Fruit fly (Drosophila melanogaster) whole organism, embryonic: ENCODE measurements around the gene qtc.

Source experiments
- Aef1 ChIP-seq: fragments of 200-800 bp; sonication (Bioruptor generic); IDR thresholded peaks from 3 replicates; pipeline ENCODE4 v1.3.6; 2022; ENCODE audit warnings: missing biosample characterization, missing genetic modification characterization
- C15 ChIP-seq: fragments of 200-800 bp; sonication (Bioruptor generic); IDR thresholded peaks from 3 replicates; pipeline ENCODE4 v1.3.6; 2022; ENCODE audit warnings: missing biosample characterization, missing genetic modification characterization
- CG1024 ChIP-seq: fragments of 200-800 bp; sonication (Bioruptor generic); IDR thresholded peaks from 2 replicates; pipeline ENCODE4 v1.3.6; 2022; ENCODE audit warnings: missing biosample characterization, missing genetic modification characterization
- CG10431 ChIP-seq: fragments of 200-800 bp; sonication (Bioruptor generic); optimal IDR thresholded peaks from 3 replicates; lab custom pipeline; 2018; ENCODE audit warnings: missing biosample characterization, mild to moderate bottlenecking, missing genetic modification characterization
- CG11093 ChIP-seq: fragments of 200-800 bp; sonication (Bioruptor generic); IDR thresholded peaks from 3 replicates; pipeline ENCODE4 v1.3.6; 2022; ENCODE audit warnings: missing biosample characterization, missing genetic modification characterization
- CG11560 ChIP-seq: fragments of 200-800 bp; sonication (Bioruptor generic); IDR thresholded peaks from 3 replicates; pipeline ENCODE4 v1.3.6; 2022; ENCODE audit warnings: missing biosample characterization, missing genetic modification characterization
- CG12659 ChIP-seq: fragments of 200-800 bp; sonication (Bioruptor generic); optimal IDR thresholded peaks from 3 replicates; lab custom pipeline; 2017; ENCODE audit warnings: mild to moderate bottlenecking, missing biosample characterization, missing genetic modification reagents, missing genetic modification characterization
- CG12942 ChIP-seq: fragments of 200-800 bp; sonication (Bioruptor generic); optimal IDR thresholded peaks from 3 replicates; lab custom pipeline; 2016; ENCODE audit warnings: missing biosample characterization, missing genetic modification characterization
- CG13296 ChIP-seq: fragments of 200-800 bp; sonication (Bioruptor generic); optimal IDR thresholded peaks from 3 replicates; lab custom pipeline; 2018; ENCODE audit warnings: missing biosample characterization, mild to moderate bottlenecking, missing genetic modification characterization
- CG1529 ChIP-seq: fragments of 200-800 bp; sonication (Bioruptor generic); optimal IDR thresholded peaks from 3 replicates; lab custom pipeline; 2018; ENCODE audit warnings: missing biosample characterization, missing genetic modification characterization
- CG15479 ChIP-seq: fragments of 200-800 bp; sonication (Bioruptor generic); optimal IDR thresholded peaks from 3 replicates; lab custom pipeline; 2019; ENCODE audit warnings: missing biosample characterization, mild to moderate bottlenecking, missing genetic modification characterization, moderate library complexity
- CG16863 ChIP-seq: fragments of 200-800 bp; sonication (Bioruptor generic); optimal IDR thresholded peaks from 3 replicates; lab custom pipeline; 2016; ENCODE audit warnings: missing biosample characterization, missing genetic modification characterization
- CG17359 ChIP-seq: fragments of 200-800 bp; sonication (Bioruptor generic); optimal IDR thresholded peaks from 3 replicates; lab custom pipeline; 2018; ENCODE audit warnings: missing biosample characterization, mild to moderate bottlenecking, missing genetic modification characterization, moderate library complexity
- CG18262 ChIP-seq: fragments of 200-800 bp; optimal IDR thresholded peaks from 3 replicates; lab custom pipeline; 2019; ENCODE audit warnings: missing biosample characterization, mild to moderate bottlenecking, missing genetic modification characterization, moderate library complexity
- CG3726 ChIP-seq: fragments of 200-800 bp; sonication (Bioruptor generic); IDR thresholded peaks from 3 replicates; pipeline ENCODE4, ENCODE4 v1.3.6; 2022; ENCODE audit warnings: missing biosample characterization, missing genetic modification characterization
- CG4282 ChIP-seq: fragments of 200-800 bp; sonication (Bioruptor generic); optimal IDR thresholded peaks from 2 replicates; lab custom pipeline; 2016; ENCODE audit warnings: missing biosample characterization, missing genetic modification characterization
- CG43689 ChIP-seq: fragments of 200-800 bp; sonication (Bioruptor generic); IDR thresholded peaks from 2 replicates; pipeline ENCODE4 v1.3.6; 2022; ENCODE audit warnings: missing biosample characterization, missing genetic modification characterization
- CG4707 ChIP-seq: fragments of 200-800 bp; sonication (Bioruptor generic); optimal IDR thresholded peaks from 2 replicates; lab custom pipeline; 2018; ENCODE audit warnings: missing biosample characterization, mild to moderate bottlenecking, missing genetic modification characterization, moderate library complexity
- CG4854 ChIP-seq: fragments of 200-800 bp; sonication (Bioruptor generic); optimal IDR thresholded peaks from 2 replicates; lab custom pipeline; 2016; ENCODE audit warnings: missing biosample characterization, missing genetic modification characterization, inconsistent platforms
- CG6175 ChIP-seq: fragments of 200-800 bp; sonication (Bioruptor generic); IDR thresholded peaks from 3 replicates; pipeline ENCODE4 v1.3.6; 2022; ENCODE audit warnings: missing biosample characterization, missing genetic modification characterization
- CG8924 ChIP-seq: fragments of 200-800 bp; optimal IDR thresholded peaks from 3 replicates; lab custom pipeline; 2019; ENCODE audit warnings: missing biosample characterization, mild to moderate bottlenecking, missing genetic modification characterization, moderate library complexity
- CG8944 ChIP-seq: fragments of 200-800 bp; sonication (Bioruptor generic); optimal IDR thresholded peaks from 3 replicates; lab custom pipeline; 2016; ENCODE audit warnings: missing biosample characterization, missing genetic modification characterization
- CG9876 ChIP-seq: fragments of 200-800 bp; sonication (Bioruptor generic); optimal IDR thresholded peaks from 2 replicates; lab custom pipeline; 2016; ENCODE audit warnings: missing biosample characterization, missing genetic modification characterization
- Fer1 ChIP-seq: fragments of 200-800 bp; sonication (Bioruptor generic); optimal IDR thresholded peaks from 2 replicates; lab custom pipeline; 2017; ENCODE audit warnings: missing biosample characterization, mild to moderate bottlenecking, missing genetic modification characterization
- Med ChIP-seq: fragments of 200-800 bp; sonication (Bioruptor generic); peaks from one replicate; lab custom pipeline; 2016; ENCODE audit warnings: missing biosample characterization, missing genetic modification characterization, mild to moderate bottlenecking, inconsistent platforms, moderate library complexity
- NK7.1 ChIP-seq: fragments of 200-800 bp; sonication (Bioruptor generic); optimal IDR thresholded peaks from 3 replicates; lab custom pipeline; 2016; ENCODE audit warnings: missing biosample characterization, missing genetic modification characterization
- Ptx1 ChIP-seq: fragments of 200-800 bp; sonication (Bioruptor generic); IDR thresholded peaks from 2 replicates; pipeline ENCODE4 v1.3.6; 2022; ENCODE audit warnings: missing biosample characterization, missing genetic modification characterization
- Ravus ChIP-seq: fragments of 200-800 bp; sonication (Bioruptor generic); IDR thresholded peaks from 2 replicates; pipeline ENCODE4 v1.3.6; 2022; ENCODE audit warnings: missing biosample characterization, missing genetic modification characterization
- Stat92E ChIP-seq, 3 experiments: fragments of >200 bp in 2 of 3; fragments of 200-800 bp in 1 of 3; sonication (Bioruptor generic) in 1 of 3; optimal IDR thresholded peaks; 2 replicates each; lab custom pipeline; 2017 to 2019; ENCODE audit warnings: missing biosample characterization in 3 of 3, missing genetic modification characterization in 3 of 3, mild to moderate bottlenecking in 1 of 3, moderate library complexity in 1 of 3
- chif ChIP-seq, 2 experiments: fragments of 200-800 bp; sonication (Bioruptor generic); optimal IDR thresholded peaks; 3 replicates each; lab custom pipeline; 2016; ENCODE audit warnings: missing biosample characterization in 2 of 2, missing genetic modification characterization in 2 of 2
- cwo ChIP-seq: fragments of 200-800 bp; sonication (Bioruptor generic); optimal IDR thresholded peaks from 3 replicates; lab custom pipeline; 2017; ENCODE audit warnings: missing biosample characterization, missing genetic modification characterization, mild to moderate bottlenecking, moderate library complexity, missing genetic modification reagents
- dati ChIP-seq: fragments of 200-800 bp; sonication (Bioruptor generic); IDR thresholded peaks from 2 replicates; pipeline ENCODE4 v1.3.6; 2022; ENCODE audit warnings: missing biosample characterization, missing genetic modification characterization
- dimm ChIP-seq: fragments of 200-800 bp; sonication (Bioruptor generic); IDR thresholded peaks from 2 replicates; pipeline ENCODE4 v1.3.6; 2022; ENCODE audit warnings: missing biosample characterization, missing genetic modification characterization
- dmrt99B ChIP-seq: fragments of 200-800 bp; sonication (Bioruptor generic); optimal IDR thresholded peaks from 2 replicates; lab custom pipeline; 2018; ENCODE audit warnings: missing biosample characterization, mild to moderate bottlenecking, missing genetic modification characterization, moderate library complexity
- fd102C ChIP-seq: fragments of 200-800 bp; sonication (Bioruptor generic); optimal IDR thresholded peaks from 2 replicates; lab custom pipeline; 2018; ENCODE audit warnings: missing biosample characterization, mild to moderate bottlenecking, missing genetic modification characterization, moderate library complexity
- gro ChIP-seq: fragments of 200-800 bp; sonication (Bioruptor generic); optimal IDR thresholded peaks from 2 replicates; lab custom pipeline; 2016; ENCODE audit warnings: missing biosample characterization, missing genetic modification characterization
- gsb ChIP-seq: fragments of 200-800 bp; sonication (Bioruptor generic); IDR thresholded peaks from 2 replicates; pipeline ENCODE4 v1.3.6; 2022; ENCODE audit warnings: missing biosample characterization, missing genetic modification characterization
- ind ChIP-seq: fragments of 200-800 bp; sonication (Bioruptor generic); optimal IDR thresholded peaks from 3 replicates; lab custom pipeline; 2016; ENCODE audit warnings: missing biosample characterization, missing genetic modification characterization
- inv ChIP-seq: fragments of 200-800 bp; sonication (Bioruptor generic); IDR thresholded peaks from 2 replicates; pipeline ENCODE4 v1.3.6; 2022; ENCODE audit warnings: missing biosample characterization, missing genetic modification characterization; ENCODE audit not compliant: partially characterized antibody
- kay ChIP-seq: fragments of 200-800 bp; sonication (Bioruptor generic); optimal IDR thresholded peaks from 2 replicates; lab custom pipeline; 2016; ENCODE audit warnings: missing biosample characterization, missing genetic modification characterization
- org-1 ChIP-seq: fragments of 200-800 bp; sonication (Bioruptor generic); optimal IDR thresholded peaks from 2 replicates; lab custom pipeline; 2017; ENCODE audit warnings: missing biosample characterization, missing genetic modification characterization
- peb ChIP-seq: fragments of 200-800 bp; sonication (Bioruptor generic); IDR thresholded peaks from 2 replicates; pipeline ENCODE4 v1.3.6; 2022; ENCODE audit warnings: missing biosample characterization, missing genetic modification characterization
- phol ChIP-seq: fragments of 200-800 bp; sonication (Bioruptor generic); optimal IDR thresholded peaks from 3 replicates; lab custom pipeline; 2018; ENCODE audit warnings: missing biosample characterization, mild to moderate bottlenecking, missing genetic modification characterization, moderate library complexity
- pnt ChIP-seq: fragments of 200-800 bp; sonication (Bioruptor generic); optimal IDR thresholded peaks from 3 replicates; lab custom pipeline; 2016; ENCODE audit warnings: missing biosample characterization, missing genetic modification characterization
- scrt ChIP-seq: fragments of 200-800 bp; sonication (Bioruptor generic); optimal IDR thresholded peaks from 2 replicates; lab custom pipeline; 2018; ENCODE audit warnings: missing biosample characterization, mild to moderate bottlenecking, missing genetic modification characterization, moderate library complexity
- sim ChIP-seq: fragments of 200-800 bp; sonication (Bioruptor generic); IDR thresholded peaks from 2 replicates; pipeline ENCODE4 v1.3.6; 2022; ENCODE audit warnings: missing biosample characterization, missing genetic modification characterization
- sima ChIP-seq: fragments of 200-800 bp; sonication (Bioruptor generic); optimal IDR thresholded peaks from 2 replicates; lab custom pipeline; 2016; ENCODE audit warnings: missing biosample characterization, missing genetic modification characterization
- so ChIP-seq: fragments of 200-800 bp; sonication (Bioruptor generic); IDR thresholded peaks from 3 replicates; pipeline ENCODE4 v1.3.6; 2022; ENCODE audit warnings: missing biosample characterization, missing genetic modification characterization
- zen2 ChIP-seq: fragments of 200-800 bp; sonication (Bioruptor generic); IDR thresholded peaks from 3 replicates; pipeline ENCODE4 v1.3.6; 2022; ENCODE audit warnings: missing biosample characterization, missing genetic modification characterization; ENCODE audit not compliant: partially characterized antibody
- zf30C ChIP-seq: fragments of 200-800 bp; sonication (Bioruptor generic); optimal IDR thresholded peaks from 3 replicates; lab custom pipeline; 2018; ENCODE audit warnings: missing biosample characterization, mild to moderate bottlenecking, missing genetic modification characterization

qtc gene

DNA sequence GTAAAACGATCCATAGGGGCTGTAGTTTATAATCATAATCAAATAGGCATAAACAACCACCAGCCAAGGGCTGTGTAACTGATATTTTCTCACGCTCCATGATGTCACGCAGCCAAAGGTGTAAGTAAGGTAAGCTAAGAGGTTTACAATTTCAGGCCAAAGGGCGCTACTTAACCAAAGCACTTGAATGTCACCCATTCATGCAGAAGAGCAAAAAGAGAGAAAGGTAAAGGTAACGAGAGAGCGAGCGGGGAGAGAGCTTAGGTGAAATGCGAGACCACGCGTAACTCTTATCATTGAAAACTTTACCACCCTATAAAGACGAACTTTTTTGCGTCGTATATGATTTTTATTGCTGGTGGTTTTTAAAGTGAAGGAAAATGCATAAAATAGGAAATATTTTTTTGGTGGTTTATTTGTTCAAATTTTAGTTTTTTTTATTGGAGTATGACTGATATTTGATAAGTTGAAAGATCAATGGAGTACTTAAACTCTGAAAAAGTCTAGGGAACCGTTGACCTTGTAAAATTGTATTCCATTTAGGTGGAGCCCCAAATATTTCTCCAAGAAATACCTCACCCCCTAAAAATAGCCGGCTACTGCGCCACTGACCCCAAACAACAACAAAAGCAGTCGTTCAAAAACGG lies 47.1 kb downstream of the qtc start (continued):
- TF ChIP-seq fd102C (GFP tag; lab: Kevin White, UChicago): no peak
- TF ChIP-seq NK7.1: peak; percentile 94
- peak; percentile 89 for TF ChIP-seq CG17359
- TF ChIP-seq C15 (GFP tag; lab: Robert Waterston, UW): peak; percentile 88
- TF ChIP-seq CG11093 (GFP tag; lab: Robert Waterston, UW): peak; percentile 86
- peak; percentile 90 for TF ChIP-seq CG6175 (GFP tag; lab: Robert Waterston, UW)
- TF ChIP-seq CG1024: peak; percentile 84
- peak in 1 of 3 experiments; percentile 67 for TF ChIP-seq Stat92E (GFP tag; optimal IDR thresholded peaks at IDR 0.05; lab: Kevin White, UChicago)
- TF ChIP-seq CG16863: peak; percentile 95
- TF ChIP-seq CG8924 (tag; lab: Kevin White, UChicago): peak; percentile 97
- peak; percentile 96 for TF ChIP-seq Fer1 (GFP tag; lab: Kevin White, UChicago)
- peak; percentile 86 for TF ChIP-seq dati
- peak; percentile 90 for TF ChIP-seq CG11560 (tag; lab: Robert Waterston, UW)
- peak; percentile 92 for TF ChIP-seq CG43689 (GFP tag; lab: Robert Waterston, UW)
- TF ChIP-seq cwo: peak; percentile 94
- peak; percentile 69 for TF ChIP-seq sima (GFP tag; lab: Kevin White, UChicago)
- TF ChIP-seq dimm (GFP tag; lab: Robert Waterston, UW): peak; percentile 82
- TF ChIP-seq CG4282 (GFP tag; lab: Kevin White, UChicago): peak; percentile 93
- peak; percentile 97 for TF ChIP-seq CG12659 (GFP tag; lab: Kevin White, UChicago)
- no peak for TF ChIP-seq inv
- TF ChIP-seq sim (GFP tag; lab: Robert Waterston, UW): peak; percentile 81
- peak; percentile 98 for TF ChIP-seq pnt
- peak; percentile 88 for TF ChIP-seq gsb (GFP tag; lab: Robert Waterston, UW)
- TF ChIP-seq chif (GFP tag; optimal IDR thresholded peaks at IDR 0.05; lab: Kevin White, UChicago): peak; percentile 97 to 98
- TF ChIP-seq CG18262 (tag; lab: Kevin White, UChicago): peak; percentile 93
- peak; percentile 79 for TF ChIP-seq peb (GFP tag; lab: Robert Waterston, UW)
- TF ChIP-seq CG4854 (GFP tag; lab: Kevin White, UChicago): peak; percentile 85
- peak; percentile 97 for TF ChIP-seq kay (GFP tag; lab: Kevin White, UChicago)
- TF ChIP-seq gro (GFP tag; lab: Kevin White, UChicago): peak; percentile 98
- no peak for TF ChIP-seq zf30C
- peak; percentile 89 for TF ChIP-seq scrt (GFP tag; lab: Kevin White, UChicago)
- TF ChIP-seq CG8944 (GFP tag; lab: Kevin White, UChicago): peak; percentile 98
- TF ChIP-seq CG9876 (GFP tag; lab: Kevin White, UChicago): peak; percentile 98
- peak; percentile 89 for TF ChIP-seq CG13296 (GFP tag; lab: Kevin White, UChicago)
- TF ChIP-seq CG12942: peak; percentile 96
- TF ChIP-seq CG1529 (GFP tag; lab: Kevin White, UChicago): peak; percentile 90
- TF ChIP-seq Ptx1 (GFP tag; lab: Robert Waterston, UW): peak; percentile 97
- TF ChIP-seq Med (GFP tag; lab: Kevin White, UChicago): peak; percentile 99
- TF ChIP-seq CG15479 (GFP tag; lab: Kevin White, UChicago): no peak
- TF ChIP-seq org-1 (GFP tag; lab: Kevin White, UChicago): peak; percentile 94
- TF ChIP-seq CG10431 (GFP tag; lab: Kevin White, UChicago): peak; percentile 47
- peak; percentile 96 for TF ChIP-seq so (GFP tag; lab: Robert Waterston, UW)
- peak; percentile 97 for TF ChIP-seq dmrt99B (tag; lab: Kevin White, UChicago)
- peak; percentile 97 for TF ChIP-seq ind
- TF ChIP-seq CG4707 (GFP tag; lab: Kevin White, UChicago): no peak
- TF ChIP-seq phol (tag; lab: Kevin White, UChicago): peak; percentile 91
- TF ChIP-seq Aef1: peak; percentile 98
- TF ChIP-seq Ravus: peak; percentile 86
- TF ChIP-seq CG3726 (GFP tag; lab: Robert Waterston, UW): peak; percentile 91; the same call in 2 of the 3 replicates
- no peak for TF ChIP-seq zen2 (GFP tag; lab: Robert Waterston, UW)
